Worm (Caenorhabditis elegans) whole organism, L2 larva: ENCODE data around the gene nhr-281.

Experiments
- aly-2 ChIP-seq: fragments of 150-350 bp; optimal IDR thresholded peaks from 2 replicates; lab custom pipeline; 2014; ENCODE audit warnings: missing biosample characterization, missing genetic modification characterization
- elt-3 ChIP-seq: sonication (generic microtip); optimal IDR thresholded peaks from 2 replicates; lab custom pipeline; 2017; ENCODE audit warnings: missing biosample characterization, missing genetic modification characterization
- fos-1 ChIP-seq: fragments of 150-350 bp; optimal IDR thresholded peaks from 2 replicates; lab custom pipeline; 2014; ENCODE audit warnings: missing biosample characterization, missing genetic modification characterization
- lin-13 ChIP-seq: fragments of 150-350 bp; optimal IDR thresholded peaks from 2 replicates; lab custom pipeline; 2014; ENCODE audit warnings: missing biosample characterization, missing genetic modification reagents, missing genetic modification characterization
- nhr-25 ChIP-seq: fragments of 150-350 bp; sonication (generic microtip); optimal IDR thresholded peaks from 3 replicates; lab custom pipeline; 2014; ENCODE audit warnings: missing biosample characterization, missing genetic modification characterization
- skn-1 ChIP-seq: sonication (generic microtip); optimal IDR thresholded peaks from 2 replicates; lab custom pipeline; 2017; ENCODE audit warnings: missing biosample characterization, missing genetic modification characterization
- unc-62 ChIP-seq: fragments of 150-350 bp; optimal IDR thresholded peaks from 2 replicates; lab custom pipeline; 2014; ENCODE audit warnings: missing biosample characterization, missing genetic modification reagents, missing genetic modification characterization
- ztf-11 ChIP-seq: sonication (generic microtip); optimal IDR thresholded peaks from 2 replicates; lab custom pipeline; 2017; ENCODE audit warnings: missing biosample characterization, missing genetic modification characterization

DNA sequence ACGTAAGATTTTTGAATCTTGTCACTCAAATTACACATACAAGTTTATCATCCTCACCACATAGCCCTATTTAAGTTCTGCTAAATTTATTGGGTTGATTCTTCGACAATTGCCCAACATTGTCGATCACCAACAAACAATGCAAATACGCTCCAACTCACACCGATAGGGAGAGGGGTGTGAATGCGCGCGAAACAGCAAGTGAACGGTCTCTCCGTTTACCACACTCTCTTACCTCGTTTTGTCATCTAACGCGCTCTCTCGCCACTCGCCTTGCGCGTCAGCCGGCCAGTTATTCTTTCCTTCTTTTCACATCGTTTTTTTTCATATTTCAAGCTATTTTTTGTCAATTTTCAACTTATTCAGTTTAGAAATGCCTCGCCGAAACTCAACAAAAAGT, 11.3 kb downstream of the nhr-281 start, which contains the start of gene F16B12.6:
- peak; percentile 73 for TF ChIP-seq nhr-25 (tag; lab: Kevin White, UChicago)
- TF ChIP-seq fos-1 (tag; lab: Kevin White, UChicago) = peak; percentile 62
- no peak for TF ChIP-seq elt-3 (tag; lab: Kevin White, UChicago)
- TF ChIP-seq aly-2 (tag; lab: Kevin White, UChicago) = no peak
- TF ChIP-seq ztf-11 (tag; lab: Kevin White, UChicago) = no peak
- TF ChIP-seq skn-1 = no peak
- TF ChIP-seq lin-13 (GFP tag; lab: Kevin White, UChicago) = peak; percentile 85
- no peak for TF ChIP-seq unc-62 (GFP tag; lab: Kevin White, UChicago)
